Fruit fly (Drosophila melanogaster): Measurements from ENCODE around the gene CG31301.

CG31301 gene

DNA sequence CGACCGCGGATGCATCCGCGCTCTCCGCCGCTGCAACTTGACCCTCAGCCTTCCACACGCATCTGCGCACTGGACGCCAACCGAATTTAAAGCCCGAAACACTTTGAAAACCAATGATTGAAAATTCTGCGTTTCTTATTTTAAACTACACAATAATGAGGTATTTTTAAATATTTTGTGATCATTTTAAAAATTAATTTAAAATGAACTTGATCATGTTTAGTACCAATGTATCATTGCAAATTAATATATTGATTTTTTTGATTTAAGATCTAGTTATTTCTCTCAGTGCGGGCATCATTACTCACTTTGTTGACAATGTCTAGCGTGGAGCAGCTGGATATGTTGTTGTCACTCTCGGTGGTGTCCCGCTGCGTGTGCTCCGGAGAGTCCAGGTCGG, 20.8 kb downstream of the CG31301 start (continued):
- TF ChIP-seq Dref (GFP tag; IDR thresholded peaks at IDR 0.05) = no peak
- TF ChIP-seq CG10366 (GFP tag; IDR thresholded peaks at IDR 0.05) = peak; percentile 62
- TF ChIP-seq so (GFP tag; IDR thresholded peaks at IDR 0.05) = 0 out of 3 replicates have a peak, but pooled peaks have one; percentile 51
- TF ChIP-seq Drgx (GFP tag; IDR thresholded peaks at IDR 0.05) = peak; percentile 64
- TF ChIP-seq CG11085 (GFP tag; IDR thresholded peaks at IDR 0.05) = no peak
- peak; percentile 15 for TF ChIP-seq dmrt11E (tag; optimal IDR thresholded peaks at IDR 0.05)
- peak; percentile 11 for TF ChIP-seq ems (GFP tag; optimal IDR thresholded peaks at IDR 0.05)
- no peak for TF ChIP-seq Neu2 (GFP tag; optimal IDR thresholded peaks at IDR 0.05; ENCODE audit: borderline replicate concordance)
- TF ChIP-seq ewg (GFP tag; optimal IDR thresholded peaks at IDR 0.05) = peak; percentile 83
- TF ChIP-seq tna (GFP tag; IDR thresholded peaks at IDR 0.05; ENCODE audit: partially characterized antibody) = no peak
- 0 out of 2 replicates have a peak, but pooled peaks have one; percentile 11 for TF ChIP-seq Adf1 (GFP tag; IDR thresholded peaks at IDR 0.05)
- no peak for TF ChIP-seq hkb (optimal IDR thresholded peaks at IDR 0.05)
- peak; percentile 63 for TF ChIP-seq hkb (GFP tag; IDR thresholded peaks at IDR 0.05)
- no peak for TF ChIP-seq CG4820 (GFP tag; optimal IDR thresholded peaks at IDR 0.05)
- no peak for TF ChIP-seq CG12219 (GFP tag; optimal IDR thresholded peaks at IDR 0.05)
- no peak for TF ChIP-seq CG8290 (GFP tag; optimal IDR thresholded peaks at IDR 0.05)
- no peak for TF ChIP-seq CG8290 (tag; optimal IDR thresholded peaks at IDR 0.05)
- TF ChIP-seq CG12391 (tag; optimal IDR thresholded peaks at IDR 0.05) = peak; percentile 62
- peak; percentile 45; the same call in 1 of the 2 replicates for TF ChIP-seq esg (GFP tag; conservative IDR thresholded peaks at IDR 0.05)
- peak; percentile 44 for TF ChIP-seq CG10979 (tag; optimal IDR thresholded peaks at IDR 0.05)
- peak in 1 of 2 experiments; percentile 23 for TF ChIP-seq dpn (GFP tag; optimal IDR thresholded peaks at IDR 0.05)
- peak; percentile 16 for TF ChIP-seq salm (tag; optimal IDR thresholded peaks at IDR 0.05)
- TF ChIP-seq Gsc (GFP tag; IDR thresholded peaks at IDR 0.05) = no peak
- peak; percentile 28 for TF ChIP-seq Xbp1 (GFP tag; optimal IDR thresholded peaks at IDR 0.05)
- TF ChIP-seq CG12942 (GFP tag; optimal IDR thresholded peaks at IDR 0.05) = no peak
- TF ChIP-seq trh (GFP tag; optimal IDR thresholded peaks at IDR 0.05) = no peak
- peak; percentile 35 for TF ChIP-seq CG2120 (GFP tag; optimal IDR thresholded peaks at IDR 0.05)
- peak; percentile 30 for TF ChIP-seq CG12659 (GFP tag; optimal IDR thresholded peaks at IDR 0.05)
- TF ChIP-seq CG32772 (GFP tag; IDR thresholded peaks at IDR 0.05) = peak; percentile 42; the same call in 1 of the 2 replicates
- no peak for TF ChIP-seq ap (GFP tag; IDR thresholded peaks at IDR 0.05)
- peak; percentile 77 for TF ChIP-seq vvl (GFP tag; IDR thresholded peaks at IDR 0.05)
- TF ChIP-seq lilli (GFP tag; optimal IDR thresholded peaks at IDR 0.05) = peak; percentile 4
- TF ChIP-seq kni (GFP tag; optimal IDR thresholded peaks at IDR 0.05) = no peak
- 0 out of 3 replicates have a peak, but pooled peaks have one; percentile 29 for TF ChIP-seq Dbx (GFP tag; IDR thresholded peaks at IDR 0.05)
- TF ChIP-seq CG13296 (GFP tag; optimal IDR thresholded peaks at IDR 0.05) = peak; percentile 20
- peak; percentile 9 for TF ChIP-seq CG8924 (tag; optimal IDR thresholded peaks at IDR 0.05)
- TF ChIP-seq Rfx (GFP tag; IDR thresholded peaks at IDR 0.05) = peak; percentile 39
- no peak for TF ChIP-seq CG13287 (GFP tag; IDR thresholded peaks at IDR 0.05; ENCODE audit: partially characterized antibody)
- no peak for TF ChIP-seq kah (GFP tag; optimal IDR thresholded peaks at IDR 0.05)
- TF ChIP-seq danr (GFP tag; IDR thresholded peaks at IDR 0.05) = no peak
- TF ChIP-seq CG1603 (tag; optimal IDR thresholded peaks at IDR 0.05) = peak; percentile 17
- peak; percentile 82 for TF ChIP-seq gem (tag; optimal IDR thresholded peaks at IDR 0.05)
- TF ChIP-seq caup (GFP tag; optimal IDR thresholded peaks at IDR 0.05; ENCODE audit: severe bottlenecking) = no peak
- TF ChIP-seq CG18262 (tag; optimal IDR thresholded peaks at IDR 0.05) = peak; percentile 47
- TF ChIP-seq Ada2b (GFP tag; IDR thresholded peaks at IDR 0.05) = peak; percentile 20; the same call in 1 of the 2 replicates
- peak; percentile 63 for TF ChIP-seq PHDP (tag; optimal IDR thresholded peaks at IDR 0.05)
- TF ChIP-seq Meics (GFP tag; optimal IDR thresholded peaks at IDR 0.05) = peak; percentile 13
- no peak for TF ChIP-seq dmrt99B (tag; optimal IDR thresholded peaks at IDR 0.05)
- no peak for TF ChIP-seq chn (GFP tag; optimal IDR thresholded peaks at IDR 0.05)
- TF ChIP-seq Fer1 (GFP tag; optimal IDR thresholded peaks at IDR 0.05) = peak; percentile 59
- TF ChIP-seq tgo (GFP tag; IDR thresholded peaks at IDR 0.05) = peak; percentile 59
